Worm (Caenorhabditis elegans): ENCODE data around the gene vab-9.

vab-9 gene

ce11 chrII:8625163-8625562, 12.4 kb downstream of the vab-9 start, which contains the start of gene sptf-2 (continued):
- TF ChIP-seq unc-62 (GFP tag; optimal IDR thresholded peaks at IDR 0.05 in 1 of 2) (no peak), unc-62 (tag; optimal IDR thresholded peaks at IDR 0.05) (no peak), mxl-2 (GFP tag; conservative IDR thresholded peaks at IDR 0.05) (no peak), Y5F2A.4 (GFP tag; optimal IDR thresholded peaks at IDR 0.05) (no peak), fkh-10 (GFP tag; optimal IDR thresholded peaks at IDR 0.05) (no peak), lir-3 (tag; optimal IDR thresholded peaks at IDR 0.05) (no peak), ceh-28 (tag; optimal IDR thresholded peaks at IDR 0.05) (no peak), ZK337.2 (GFP tag; IDR thresholded peaks at IDR 0.05) (no peak), ama-1 (optimal IDR thresholded peaks at IDR 0.05) (no peak), hmg-1.1 (GFP tag; IDR thresholded peaks at IDR 0.05) (no peak), F10B5.3 (tag; optimal IDR thresholded peaks at IDR 0.05) (no peak), fos-1 (tag; optimal IDR thresholded peaks at IDR 0.05) (no peak), mdt-29 (GFP tag; IDR thresholded peaks at IDR 0.05) (no peak), hlh-11 (tag; optimal IDR thresholded peaks at IDR 0.05) (peak; percentile 87), zip-11 (GFP tag; IDR thresholded peaks at IDR 0.05) (no peak), R02D3.7 (tag; optimal IDR thresholded peaks at IDR 0.05) (no peak), F37D6.2 (tag; optimal IDR thresholded peaks at IDR 0.05) (no peak), nhr-76 (tag; optimal IDR thresholded peaks at IDR 0.05) (no peak), lin-38 (GFP tag; IDR thresholded peaks at IDR 0.05) (no peak), daf-16 (GFP tag; optimal IDR thresholded peaks at IDR 0.05) (peak in 1 of 2 experiments; percentile 7), daf-16 (tag; optimal IDR thresholded peaks at IDR 0.05) (peak; percentile 85), madf-5 (GFP tag; IDR thresholded peaks at IDR 0.05) (no peak), nhr-48 (tag; optimal IDR thresholded peaks at IDR 0.05) (peak; percentile 21)

- TF ChIP-seq F49E8.2 (tag; optimal IDR thresholded peaks at IDR 0.05; ENCODE audit: borderline replicate concordance) (no peak), D1046.2 (GFP tag; IDR thresholded peaks at IDR 0.05) (no peak), spr-3 (GFP tag; optimal IDR thresholded peaks at IDR 0.05) (no peak), daf-16 (GFP tag; optimal IDR thresholded peaks at IDR 0.05) (no peak), daf-16 (tag; optimal IDR thresholded peaks at IDR 0.05) (no peak), dve-1 (tag; optimal IDR thresholded peaks at IDR 0.05; ENCODE audit: insufficient read depth) (no peak)
Observed at ce11 chrII:8623396-8623795, 14.1 kb downstream of the vab-9 start, which contains the start of gene T22C8.4. TSS of gene T22C8.4 (minus strand) at chrII:8623496.

DNA sequence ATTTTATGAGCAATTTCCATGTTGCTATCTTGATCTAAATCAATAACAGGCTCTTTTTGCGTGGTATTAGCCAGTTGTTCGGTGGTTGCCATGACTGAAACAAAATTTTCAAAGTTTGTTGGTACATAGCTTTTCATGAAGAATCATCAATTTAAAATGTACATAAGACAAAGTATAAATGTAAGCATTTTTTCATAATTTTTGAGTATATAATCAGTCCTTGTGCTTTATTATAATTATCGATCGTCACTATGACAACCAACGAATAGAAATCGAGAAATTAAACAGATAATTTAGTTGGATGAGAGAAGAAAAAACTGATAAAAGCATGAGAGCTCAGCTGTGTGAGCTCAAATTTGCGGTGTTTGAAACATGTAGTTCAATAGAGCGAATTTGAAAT, 15.6 kb downstream of the vab-9 start, which contains the start of gene T22C8.3:
T22C8.3 (minus strand) TSS at position 101 of the 400 bp plus-strand sequence.
- TF ChIP-seq nhr-41 (GFP tag; IDR thresholded peaks at IDR 0.05) (no peak), nhr-28 (tag; optimal IDR thresholded peaks at IDR 0.05) (peak; percentile 14)

DNA sequence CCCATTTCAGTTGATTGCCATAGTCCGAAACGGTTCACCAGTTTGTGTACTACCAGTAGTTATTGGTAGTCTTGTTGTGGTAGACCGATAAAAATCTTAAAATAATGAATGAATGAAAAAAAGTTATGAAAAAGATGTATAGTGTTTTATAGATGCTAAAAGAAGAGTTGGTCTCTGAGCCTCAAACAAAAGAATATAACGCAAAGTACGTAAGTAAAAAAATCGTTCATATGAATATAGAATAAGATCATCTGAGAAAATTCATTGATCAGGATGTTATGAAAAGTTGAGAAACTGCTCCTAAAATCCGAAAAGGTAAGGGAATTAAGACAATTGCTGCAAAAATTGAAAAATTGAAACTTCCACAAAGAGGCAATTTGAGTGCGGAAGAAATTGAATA, 20.0 kb downstream of the vab-9 start, which contains the start of gene chhy-1:
chhy-1 (minus strand) TSS at position 101 of the 400 bp plus-strand sequence.
- TF ChIP-seq attf-4 (tag; optimal IDR thresholded peaks at IDR 0.05) (no peak), madf-5 (GFP tag; IDR thresholded peaks at IDR 0.05) (no peak)

DNA sequence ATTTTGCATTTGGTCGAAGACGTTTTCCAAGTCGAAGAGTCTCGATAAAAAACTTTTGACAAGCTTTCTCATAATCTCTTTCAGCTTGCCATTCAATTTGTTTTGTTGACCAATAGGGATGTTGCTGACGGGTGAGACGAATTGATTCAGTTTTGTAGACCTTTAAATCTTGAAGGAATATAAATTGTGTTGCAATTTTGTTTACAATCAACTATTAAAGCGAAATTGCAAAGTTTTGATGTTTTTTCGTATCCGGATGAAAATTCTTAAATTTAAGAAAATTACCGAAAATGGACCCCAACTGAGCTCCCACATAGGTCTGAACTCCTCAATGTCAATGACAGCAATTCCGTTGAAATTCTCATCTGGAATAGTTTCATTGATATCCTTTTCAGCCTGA, 21.4 kb downstream of the vab-9 start:
- no peak for TF ChIP-seq hlh-30 (tag; optimal IDR thresholded peaks at IDR 0.05; ENCODE audit: insufficient read depth)
- TF ChIP-seq unc-62 (GFP tag; optimal IDR thresholded peaks at IDR 0.05 in 1 of 2), result peak in 1 of 2 experiments; percentile 91
- no peak for TF ChIP-seq unc-62 (tag; optimal IDR thresholded peaks at IDR 0.05)

DNA sequence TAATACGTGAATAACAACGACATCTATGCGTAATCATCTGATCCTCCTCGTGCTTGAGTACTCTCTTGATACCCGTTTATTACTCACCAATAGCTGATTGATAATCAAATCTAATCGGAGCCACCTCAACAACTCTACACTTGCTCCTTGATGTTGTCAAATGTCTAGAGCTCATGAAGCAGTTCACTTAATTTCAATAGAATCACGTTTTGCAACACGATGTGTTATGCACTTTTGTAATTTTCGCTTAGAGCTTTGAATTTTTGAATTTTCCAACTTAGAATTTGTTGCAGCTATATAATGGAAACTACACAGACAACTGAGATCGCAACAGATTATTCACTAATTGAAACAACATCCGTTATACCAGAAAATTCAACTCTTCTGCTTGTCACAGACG, 25.0 kb downstream of the vab-9 start, which contains the start of gene T22C8.1:
T22C8.1 (plus strand) TSS at position 301 of the 400 bp plus-strand sequence.
- TF ChIP-seq F10B5.3 (tag; optimal IDR thresholded peaks at IDR 0.05) (no peak), dmd-6 (GFP tag; IDR thresholded peaks at IDR 0.05) (no peak), ceh-44 (GFP tag; IDR thresholded peaks at IDR 0.05) (no peak)
